Worm (Caenorhabditis elegans): ENCODE measurements around the gene ins-2.
A peak's percentile ranks its signal among the peaks of the same experiment; 100 is the strongest.

DNA sequence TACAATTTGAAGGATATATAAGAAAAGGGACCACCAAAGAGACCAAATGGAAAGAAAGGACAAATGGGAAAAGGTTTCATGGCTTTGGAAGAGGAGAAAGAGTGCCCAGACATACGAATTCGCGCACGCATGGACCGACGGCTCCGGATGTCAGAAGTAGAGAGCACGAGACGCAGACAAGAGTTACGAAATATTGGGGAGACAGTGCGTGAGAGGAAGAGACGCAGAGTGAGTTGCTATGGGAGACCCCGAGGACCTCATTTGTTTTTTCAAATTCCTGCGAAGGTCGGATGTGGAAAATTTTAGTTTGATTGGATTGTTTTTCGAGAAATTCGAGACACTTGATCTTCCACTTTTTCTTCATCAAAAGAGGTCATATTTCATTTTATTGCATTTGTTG, 21.7 kb upstream of the ins-2 start:
- TF ChIP-seq ets-7 (tag; optimal IDR thresholded peaks at IDR 0.05) (peak; percentile 2), ama-1 (optimal IDR thresholded peaks at IDR 0.05) (no peak), scrt-1 (GFP tag; IDR thresholded peaks at IDR 0.05) (no peak), ceh-13 (GFP tag; optimal IDR thresholded peaks at IDR 0.05) (no peak), hmbx-1 (tag; optimal IDR thresholded peaks at IDR 0.05) (no peak), sea-1 (GFP tag; conservative IDR thresholded peaks at IDR 0.05) (no peak), F13C5.2 (tag; optimal IDR thresholded peaks at IDR 0.05) (no peak), pes-1 (GFP tag; IDR thresholded peaks at IDR 0.05) (no peak), flt-1 (GFP tag; IDR thresholded peaks at IDR 0.05) (no peak), hnd-1 (tag; optimal IDR thresholded peaks at IDR 0.05) (no peak), ceh-36 (tag; optimal IDR thresholded peaks at IDR 0.05) (no peak)

Data from whole organism, early embryonic.